Worm (Caenorhabditis elegans): ENCODE data around the gene nhr-255.

Gene nhr-255

DNA sequence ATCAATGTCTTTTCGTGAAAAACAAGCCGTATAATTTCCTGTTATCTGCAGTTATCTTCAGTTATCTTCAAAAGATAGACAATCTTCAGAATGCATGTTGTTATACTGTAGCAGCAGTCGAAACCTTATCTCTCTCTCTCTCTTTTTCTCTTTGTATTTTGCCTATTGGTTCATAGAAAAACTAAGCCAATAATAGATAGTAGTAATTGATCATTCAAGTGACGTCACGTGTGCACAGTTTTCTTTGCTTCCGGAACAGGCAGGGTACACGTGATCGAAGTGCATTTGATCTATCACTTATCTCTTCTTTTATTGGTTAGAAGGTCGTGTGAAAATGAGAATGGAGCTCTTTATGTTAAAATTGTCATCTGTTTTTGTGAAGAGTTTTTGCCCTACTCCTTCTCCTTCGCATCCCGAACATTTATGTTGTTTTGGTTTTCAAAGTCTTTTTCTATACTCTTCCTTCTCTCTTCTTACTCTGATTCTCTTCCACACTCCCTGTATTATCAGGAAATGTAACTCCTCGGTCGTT, 37.8 kb upstream of the nhr-255 start (continued):
- TF ChIP-seq dmd-9 (GFP tag; IDR thresholded peaks at IDR 0.05) = no peak
- no peak for TF ChIP-seq madf-5 (GFP tag; IDR thresholded peaks at IDR 0.05)
- no peak for TF ChIP-seq F37D6.2 (tag; optimal IDR thresholded peaks at IDR 0.05)
- no peak for TF ChIP-seq snpc-1.2 (GFP tag; IDR thresholded peaks at IDR 0.05)
- TF ChIP-seq nhr-10 (tag; optimal IDR thresholded peaks at IDR 0.05) = no peak
- no peak for TF ChIP-seq jun-1 (tag; optimal IDR thresholded peaks at IDR 0.05)
- no peak for TF ChIP-seq lin-29 (GFP tag; IDR thresholded peaks at IDR 0.05)
- TF ChIP-seq fos-1 (tag; optimal IDR thresholded peaks at IDR 0.05) = no peak
- no peak for TF ChIP-seq sdz-12 (GFP tag; optimal IDR thresholded peaks at IDR 0.05)
- TF ChIP-seq gei-8 (GFP tag; optimal IDR thresholded peaks at IDR 0.05) = no peak
- no peak for TF ChIP-seq nhr-42 (GFP tag; IDR thresholded peaks at IDR 0.05)
- peak; percentile 84 for TF ChIP-seq hlh-30 (tag; optimal IDR thresholded peaks at IDR 0.05; ENCODE audit: insufficient read depth)
- no peak for TF ChIP-seq Y105C5A.15 (GFP tag; IDR thresholded peaks at IDR 0.05)
- no peak for TF ChIP-seq mes-2 (tag; optimal IDR thresholded peaks at IDR 0.05; ENCODE audit: poor library complexity, severe bottlenecking)
- no peak for TF ChIP-seq hmg-1.1 (GFP tag; IDR thresholded peaks at IDR 0.05)
- TF ChIP-seq tag-97 (GFP tag; IDR thresholded peaks at IDR 0.05) = no peak
- no peak for TF ChIP-seq pha-4 (GFP tag; IDR thresholded peaks at IDR 0.05)
- no peak for TF ChIP-seq pha-4 (tag; optimal IDR thresholded peaks at IDR 0.05)
- TF ChIP-seq zip-2 (tag; optimal IDR thresholded peaks at IDR 0.05) = no peak
- no peak for TF ChIP-seq dmd-8 (GFP tag; IDR thresholded peaks at IDR 0.05)
- TF ChIP-seq daf-19 (GFP tag; conservative IDR thresholded peaks at IDR 0.05) = no peak
- no peak for TF ChIP-seq mxl-3 (GFP tag; optimal IDR thresholded peaks at IDR 0.05)
- peak in 1 of 2 experiments; percentile 69 for TF ChIP-seq mdl-1 (tag; optimal IDR thresholded peaks at IDR 0.05)
- no peak for TF ChIP-seq duxl-1 (tag; optimal IDR thresholded peaks at IDR 0.05; ENCODE audit: poor library complexity)
- peak; percentile 34 for TF ChIP-seq mep-1 (tag; optimal IDR thresholded peaks at IDR 0.05)
- no peak for TF ChIP-seq pqm-1 (tag; optimal IDR thresholded peaks at IDR 0.05)
- TF ChIP-seq dve-1 (tag; optimal IDR thresholded peaks at IDR 0.05; ENCODE audit: insufficient read depth) = peak; percentile 70
- no peak for TF ChIP-seq attf-4 (tag; optimal IDR thresholded peaks at IDR 0.05)
- TF ChIP-seq dmd-6 (GFP tag; IDR thresholded peaks at IDR 0.05) = peak; percentile 67
- no peak for TF ChIP-seq unc-39 (tag; optimal IDR thresholded peaks at IDR 0.05)
- TF ChIP-seq tra-1 (GFP tag; IDR thresholded peaks at IDR 0.05) = 0 out of 2 replicates have a peak, but pooled peaks have one; percentile 14
- TF ChIP-seq madf-9 (GFP tag; conservative IDR thresholded peaks at IDR 0.05) = no peak
- TF ChIP-seq lsy-2 (tag; optimal IDR thresholded peaks at IDR 0.05) = peak in 1 of 2 experiments; percentile 22
- no peak for TF ChIP-seq T26A8.4 (GFP tag; IDR thresholded peaks at IDR 0.05)

DNA sequence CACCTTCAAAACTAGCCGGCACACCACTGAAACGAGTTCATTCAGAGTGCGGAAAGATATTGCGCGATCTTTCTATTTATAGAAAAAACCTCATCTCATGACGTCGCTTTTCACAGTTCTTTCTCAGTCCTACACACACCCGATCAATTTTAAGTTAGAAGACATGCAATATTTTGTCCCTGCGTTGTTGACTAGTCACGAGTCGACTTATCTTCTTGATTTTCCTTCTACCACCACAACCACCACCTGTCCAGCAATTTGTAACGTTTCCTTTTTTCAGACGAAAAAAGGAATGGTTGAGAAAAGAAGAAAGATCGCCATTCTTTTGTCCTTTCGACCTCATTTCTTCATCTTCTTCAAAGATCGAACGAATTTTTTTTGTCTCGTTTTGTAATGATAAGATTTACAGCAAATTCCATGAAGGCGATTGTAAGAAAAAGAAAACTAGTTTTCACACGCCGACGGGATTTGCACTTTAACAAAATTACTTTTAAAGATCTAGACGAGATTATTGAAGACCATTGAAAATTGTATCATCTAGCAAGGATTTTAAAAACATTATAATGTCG, 36.2 kb upstream of the nhr-255 start:
- TF ChIP-seq Y5F2A.4 (GFP tag; optimal IDR thresholded peaks at IDR 0.05) (no peak), tag-97 (GFP tag; IDR thresholded peaks at IDR 0.05) (no peak), nhr-28 (tag; optimal IDR thresholded peaks at IDR 0.05) (peak; percentile 57), vab-7 (GFP tag; IDR thresholded peaks at IDR 0.05) (no peak), hlh-11 (tag; optimal IDR thresholded peaks at IDR 0.05) (peak; percentile 76), cey-2 (tag; optimal IDR thresholded peaks at IDR 0.05; ENCODE audit: borderline replicate concordance, insufficient read depth) (peak; percentile 25), hlh-30 (tag; optimal IDR thresholded peaks at IDR 0.05; ENCODE audit: insufficient read depth) (peak; percentile 78), lsy-2 (tag; optimal IDR thresholded peaks at IDR 0.05) (peak in 1 of 2 experiments; percentile 18), aha-1 (tag) (peak; percentile 50), F26F4.8 (GFP tag; conservative IDR thresholded peaks at IDR 0.05) (no peak), ztf-11 (tag; optimal IDR thresholded peaks at IDR 0.05) (no peak), mdl-1 (tag; optimal IDR thresholded peaks at IDR 0.05) (peak in 1 of 2 experiments; percentile 60), dmd-6 (GFP tag; IDR thresholded peaks at IDR 0.05) (peak; percentile 63), dve-1 (tag; optimal IDR thresholded peaks at IDR 0.05; ENCODE audit: insufficient read depth) (peak; percentile 20), mep-1 (tag; optimal IDR thresholded peaks at IDR 0.05) (peak; percentile 25), nhr-48 (tag; optimal IDR thresholded peaks at IDR 0.05) (peak; percentile 98), mxl-3 (GFP tag; optimal IDR thresholded peaks at IDR 0.05) (peak; percentile 60), tra-1 (GFP tag; IDR thresholded peaks at IDR 0.05) (peak; percentile 53), gei-8 (GFP tag; optimal IDR thresholded peaks at IDR 0.05) (peak; percentile 59), nhr-77 (tag; optimal IDR thresholded peaks at IDR 0.05) (peak; percentile 17), nhr-11 (tag; optimal IDR thresholded peaks at IDR 0.05) (no peak), aly-2 (tag; optimal IDR thresholded peaks at IDR 0.05) (no peak)
